Fruit fly (Drosophila melanogaster) whole organism, wandering third instar larva: ENCODE results near the gene CG32750.

ENCODE experiments used
- CG9705 ChIP-seq: fragments of 200-800 bp; sonication (Bioruptor generic); optimal IDR thresholded peaks from 2 replicates; lab custom pipeline; 2018; ENCODE audit warnings: missing biosample characterization, mild to moderate bottlenecking, missing genetic modification characterization
- CrebA ChIP-seq: fragments of 200-800 bp; sonication (Bioruptor generic); optimal IDR thresholded peaks from 2 replicates; lab custom pipeline; 2016; ENCODE audit warnings: missing biosample characterization, mild to moderate bottlenecking, missing genetic modification characterization, borderline replicate concordance
- Dfd ChIP-seq: fragments of >200 bp; optimal IDR thresholded peaks from 2 replicates; lab custom pipeline; 2017; ENCODE audit warnings: missing biosample characterization, missing genetic modification characterization
- HLH106 ChIP-seq: fragments of 200-800 bp; optimal IDR thresholded peaks from 3 replicates; lab custom pipeline; 2019; ENCODE audit warnings: missing biosample characterization, mild to moderate bottlenecking, missing genetic modification characterization, moderate library complexity
- Hnf4 ChIP-seq: fragments of 200-800 bp; sonication (Bioruptor generic); optimal IDR thresholded peaks from 2 replicates; lab custom pipeline; 2016; ENCODE audit warnings: missing biosample characterization, mild to moderate bottlenecking, missing genetic modification characterization
- Hr78 ChIP-seq: fragments of >200 bp; optimal IDR thresholded peaks from 2 replicates; lab custom pipeline; 2017; ENCODE audit warnings: missing biosample characterization, missing genetic modification characterization
- Mio ChIP-seq: sonication (Bioruptor generic); optimal IDR thresholded peaks from 2 replicates; lab custom pipeline; 2016; ENCODE audit warnings: missing biosample characterization, missing genetic modification characterization
- Myc ChIP-seq: fragments of >200 bp; optimal IDR thresholded peaks from 2 replicates; lab custom pipeline; 2017
- N ChIP-seq: fragments of >200 bp; optimal IDR thresholded peaks from 2 replicates; lab custom pipeline; 2018; ENCODE audit warnings: missing biosample characterization, missing external identifiers, missing genetic modification characterization
- OdsH ChIP-seq: fragments of 200-800 bp; sonication (Bioruptor generic); optimal IDR thresholded peaks from 2 replicates; lab custom pipeline; 2016; ENCODE audit warnings: missing biosample characterization, mild to moderate bottlenecking, missing genetic modification characterization
- Rel ChIP-seq, 2 experiments: fragments of 200-800 bp; sonication (Bioruptor generic) in 1 of 2; optimal IDR thresholded peaks; 2 replicates in 1 of 2; 3 replicates in 1 of 2; lab custom pipeline; 2016 to 2019; ENCODE audit warnings: mild to moderate bottlenecking in 2 of 2, missing biosample characterization in 2 of 2, missing genetic modification characterization in 2 of 2, moderate library complexity in 1 of 2
- Vsx2 ChIP-seq: fragments of 200-300, 225-300 bp; sonication (Bioruptor generic); optimal IDR thresholded peaks from 2 replicates; lab custom pipeline; 2018; ENCODE audit warnings: missing biosample characterization, missing genetic modification characterization; ENCODE audit not compliant: partially characterized antibody
- br ChIP-seq: fragments of 200-800 bp; sonication (Bioruptor generic); optimal IDR thresholded peaks from 2 replicates; lab custom pipeline; 2016; ENCODE audit warnings: missing biosample characterization, missing genetic modification characterization
- brk ChIP-seq: fragments of 200-800 bp; sonication (Bioruptor generic); optimal IDR thresholded peaks from 2 replicates; lab custom pipeline; 2016; ENCODE audit warnings: missing biosample characterization, mild to moderate bottlenecking, missing genetic modification characterization
- dmrt93B ChIP-seq: fragments of 200-800 bp; sonication (Bioruptor generic); optimal IDR thresholded peaks from 2 replicates; lab custom pipeline; 2018; ENCODE audit warnings: missing biosample characterization, mild to moderate bottlenecking, missing genetic modification characterization
- dsf ChIP-seq: sonication (Bioruptor generic); optimal IDR thresholded peaks from 2 replicates; lab custom pipeline; 2016; ENCODE audit warnings: missing biosample characterization, missing genetic modification characterization, borderline replicate concordance
- fru ChIP-seq: fragments of 200-800 bp; sonication (Bioruptor generic); optimal IDR thresholded peaks from 3 replicates; lab custom pipeline; 2016; ENCODE audit warnings: missing biosample characterization, mild to moderate bottlenecking, missing genetic modification characterization
- jim ChIP-seq: fragments of 175-275, 200-325 bp; sonication (Bioruptor generic); optimal IDR thresholded peaks from 2 replicates; lab custom pipeline; 2016; ENCODE audit warnings: missing biosample characterization, mild to moderate bottlenecking, missing genetic modification characterization
- pan ChIP-seq: fragments of >200 bp; optimal IDR thresholded peaks from 2 replicates; lab custom pipeline; 2017
- psq ChIP-seq: fragments of 200-800 bp; sonication (Bioruptor generic); optimal IDR thresholded peaks from 3 replicates; lab custom pipeline; 2017; ENCODE audit warnings: missing biosample characterization, mild to moderate bottlenecking, missing genetic modification characterization, moderate library complexity
- sage ChIP-seq: fragments of 200-800 bp; sonication (Bioruptor generic); optimal IDR thresholded peaks from 2 replicates; lab custom pipeline; 2016; ENCODE audit warnings: missing biosample characterization, mild to moderate bottlenecking, missing genetic modification characterization
- sv ChIP-seq: fragments of 200-800 bp; sonication (Bioruptor generic); optimal IDR thresholded peaks from 3 replicates; lab custom pipeline; 2016; ENCODE audit warnings: missing biosample characterization, missing genetic modification characterization
- tai ChIP-seq: sonication (Bioruptor generic); optimal IDR thresholded peaks from 2 replicates; lab custom pipeline; 2016; ENCODE audit warnings: missing biosample characterization, missing genetic modification characterization
- woc ChIP-seq: sonication (Bioruptor generic); optimal IDR thresholded peaks from 2 replicates; lab custom pipeline; 2016; ENCODE audit warnings: missing biosample characterization, mild to moderate bottlenecking, missing genetic modification characterization

Gene CG32750

dm6 chrX:6192332-6192731, 3.9 kb downstream of the CG32750 start, which contains the start of gene Ca-alpha1T:
Gene Ca-alpha1T (minus strand): TSS chrX:6192483.
- TF ChIP-seq N (GFP tag; lab: Kevin White, UChicago), result no peak
- no peak for TF ChIP-seq Myc (lab: Kevin White, UChicago)
- TF ChIP-seq sv (GFP tag; lab: Kevin White, UChicago), result no peak
- TF ChIP-seq Mio (GFP tag; lab: Kevin White, UChicago), result no peak
- TF ChIP-seq, all 38 proteins: peak for 0

- TF ChIP-seq dsf (GFP tag; lab: Kevin White, UChicago) (no peak), Hr78 (GFP tag; lab: Kevin White, UChicago) (no peak), Rel (GFP tag; optimal IDR thresholded peaks at IDR 0.05; lab: Kevin White, UChicago) (no peak), Rel (tag; optimal IDR thresholded peaks at IDR 0.05; lab: Kevin White, UChicago) (no peak), OdsH (GFP tag; lab: Kevin White, UChicago) (no peak), pan (no peak), psq (GFP tag; lab: Kevin White, UChicago) (no peak), Mio (GFP tag; lab: Kevin White, UChicago) (no peak)
These were observed 16.8 kb downstream of the CG32750 start for dm6 chrX:6179428-6179827.

DNA sequence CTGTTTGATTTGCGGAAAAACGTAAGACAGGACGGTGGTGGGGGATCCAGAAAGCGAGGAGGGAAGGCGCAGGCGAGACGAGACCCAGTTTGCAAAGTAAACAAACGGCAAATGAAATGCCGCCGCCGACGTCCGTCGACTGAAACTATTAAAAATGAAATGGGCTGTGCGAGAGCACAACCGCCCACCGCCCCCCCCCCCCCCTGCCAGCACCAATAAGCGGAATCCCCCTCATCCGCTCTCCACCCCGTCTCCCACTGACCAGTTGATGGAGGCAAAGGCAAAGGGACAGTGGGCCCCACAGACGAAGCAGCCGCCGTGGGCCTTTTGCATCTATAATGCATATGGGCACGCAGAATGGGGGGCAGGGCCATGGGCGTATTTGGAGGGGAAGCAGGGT, 29.5 kb downstream of the CG32750 start:
- TF ChIP-seq Dfd (GFP tag; lab: Kevin White, UChicago) (peak; percentile 46), Vsx2 (no peak)
- TF ChIP-seq, all 38 proteins: peak for 1

DNA sequence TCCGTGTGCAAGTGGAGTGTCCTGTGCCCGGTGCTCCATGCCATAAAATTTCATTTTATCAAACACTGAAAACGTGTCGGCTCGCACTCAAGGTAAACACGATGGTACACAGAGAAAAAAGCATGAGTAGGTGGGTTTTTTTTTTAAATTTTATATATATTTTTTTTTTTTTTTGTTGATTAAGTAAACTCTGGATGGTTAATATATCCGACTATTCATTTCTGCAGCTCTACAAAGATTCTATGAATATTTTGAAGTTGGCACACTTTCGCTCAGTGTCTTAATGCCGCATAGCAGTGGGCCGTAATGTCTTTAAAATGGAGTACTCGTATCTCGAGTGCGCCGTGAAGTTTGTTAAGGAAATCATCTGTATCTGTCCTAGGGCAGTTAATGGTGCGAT, 44.3 kb downstream of the CG32750 start:
- no peak for TF ChIP-seq Hnf4
- TF ChIP-seq br, result no peak
- no peak for TF ChIP-seq Myc (lab: Kevin White, UChicago)
- TF ChIP-seq CG9705 (GFP tag; lab: Kevin White, UChicago), result no peak
- no peak for TF ChIP-seq tai (GFP tag; lab: Kevin White, UChicago)
- no peak for TF ChIP-seq jim (GFP tag; lab: Kevin White, UChicago)
- no peak for TF ChIP-seq sv (GFP tag; lab: Kevin White, UChicago)
- TF ChIP-seq CrebA (GFP tag; lab: Kevin White, UChicago), result no peak
- no peak for TF ChIP-seq dmrt93B (GFP tag; lab: Kevin White, UChicago)
- TF ChIP-seq woc (GFP tag; lab: Kevin White, UChicago), result no peak
- no peak for TF ChIP-seq dsf (GFP tag; lab: Kevin White, UChicago)
- TF ChIP-seq sage (GFP tag; lab: Kevin White, UChicago), result no peak
- no peak for TF ChIP-seq fru (GFP tag; lab: Kevin White, UChicago)
- no peak for TF ChIP-seq HLH106
- TF ChIP-seq brk (GFP tag; lab: Kevin White, UChicago), result no peak
- no peak for TF ChIP-seq N (GFP tag; lab: Kevin White, UChicago)
